Worm (Caenorhabditis elegans) whole organism, L1 larva: ENCODE results near the gene act-1.

Experiments
- C16A3.4 ChIP-seq: fragments of 150-350 bp; optimal IDR thresholded peaks from 2 replicates; lab custom pipeline; 2014; ENCODE audit warnings: missing biosample characterization, missing genetic modification characterization
- C34B4.2 ChIP-seq: sonication (generic microtip); optimal IDR thresholded peaks from 2 replicates; lab custom pipeline; 2017; ENCODE audit warnings: mild to moderate bottlenecking, missing genetic modification characterization, missing compliant biosample characterization
- F16B12.6 ChIP-seq: fragments of 150-350 bp; optimal IDR thresholded peaks from 2 replicates; lab custom pipeline; 2014; ENCODE audit warnings: missing biosample characterization, missing genetic modification characterization
- Y116A8C.19 ChIP-seq: sonication (generic microtip); optimal IDR thresholded peaks from 2 replicates; lab custom pipeline; 2016; ENCODE audit warnings: missing compliant biosample characterization, missing genetic modification characterization, borderline replicate concordance
- aly-2 ChIP-seq: fragments of 150-350 bp; optimal IDR thresholded peaks from 2 replicates; lab custom pipeline; 2014; ENCODE audit warnings: missing biosample characterization, missing genetic modification characterization
- ama-1 ChIP-seq: fragments of 150-350 bp; optimal IDR thresholded peaks from 2 replicates; lab custom pipeline; 2014
- blmp-1 ChIP-seq: fragments of 150-350 bp; optimal IDR thresholded peaks from 2 replicates; lab custom pipeline; 2014; ENCODE audit warnings: missing biosample characterization, missing genetic modification characterization
- ceh-63 ChIP-seq: fragments of 200-800 bp; sonication (Bioruptor generic); optimal IDR thresholded peaks from 2 replicates; lab custom pipeline; 2018; ENCODE audit warnings: mild to moderate bottlenecking, missing genetic modification characterization, missing compliant biosample characterization
- ceh-8 ChIP-seq: fragments of 200-800 bp; sonication (Bioruptor generic); optimal IDR thresholded peaks from 2 replicates; lab custom pipeline; 2018; ENCODE audit warnings: mild to moderate bottlenecking, missing genetic modification characterization, moderate library complexity, missing compliant biosample characterization
- ceh-88 ChIP-seq: fragments of 200-800 bp; sonication (Bioruptor generic); IDR thresholded peaks from 2 replicates; pipeline ENCODE4 v1.3.6; 2022; ENCODE audit warnings: missing genetic modification characterization, missing compliant biosample characterization
- ceh-90 ChIP-seq: sonication (generic microtip); optimal IDR thresholded peaks from 2 replicates; lab custom pipeline; 2016; ENCODE audit warnings: missing genetic modification characterization, missing compliant biosample characterization
- dpl-1 ChIP-seq, 3 experiments: fragments of 150-350 bp in 2 of 3; sonication (generic microtip) in 1 of 3; optimal IDR thresholded peaks; 2 replicates each; lab custom pipeline; 2014 to 2017; ENCODE audit warnings: missing biosample characterization in 3 of 3, missing genetic modification characterization in 3 of 3, missing genetic modification reagents in 3 of 3
- dsc-1 ChIP-seq: sonication (generic microtip); optimal IDR thresholded peaks from 2 replicates; lab custom pipeline; 2016; ENCODE audit warnings: mild to moderate bottlenecking, missing genetic modification characterization, missing compliant biosample characterization
- efl-1 ChIP-seq, 4 experiments: fragments of 150-350 bp; optimal IDR thresholded peaks in 3 of 4; peaks in 1 of 4; 1 replicate in 1 of 4; 2 replicates in 3 of 4; lab custom pipeline; 2014; ENCODE audit warnings: missing biosample characterization in 2 of 4, missing genetic modification characterization in 2 of 4, missing genetic modification reagents in 2 of 4
- efl-3 ChIP-seq: fragments of 200-800 bp; sonication (Bioruptor generic); optimal IDR thresholded peaks from 2 replicates; lab custom pipeline; 2018; ENCODE audit warnings: mild to moderate bottlenecking, missing genetic modification characterization, missing compliant biosample characterization
- egl-13 ChIP-seq: sonication (generic microtip); optimal IDR thresholded peaks from 2 replicates; lab custom pipeline; 2016; ENCODE audit warnings: missing genotype, missing genetic modification reagents, missing genetic modification characterization, missing compliant biosample characterization
- elt-2 ChIP-seq: sonication (generic microtip); optimal IDR thresholded peaks from 2 replicates; lab custom pipeline; 2016; ENCODE audit warnings: missing genetic modification characterization, mild to moderate bottlenecking, inconsistent platforms, missing compliant biosample characterization, missing genetic modification reagents
- ets-5 ChIP-seq: fragments of 200-800 bp; sonication (Bioruptor generic); IDR thresholded peaks from 2 replicates; pipeline ENCODE4 v1.3.6; 2022; ENCODE audit warnings: missing genetic modification characterization, missing compliant biosample characterization
- fkh-10 ChIP-seq: sonication (generic microtip); optimal IDR thresholded peaks from 2 replicates; lab custom pipeline; 2017; ENCODE audit warnings: missing biosample characterization, missing genetic modification reagents, missing genetic modification characterization
- fos-1 ChIP-seq: fragments of 150-350 bp; optimal IDR thresholded peaks from 2 replicates; lab custom pipeline; 2014; ENCODE audit warnings: missing biosample characterization, missing genetic modification characterization
- hpl-2 ChIP-seq: fragments of 150-350 bp; optimal IDR thresholded peaks from 2 replicates; lab custom pipeline; 2014; ENCODE audit warnings: missing biosample characterization, missing genetic modification reagents, missing genetic modification characterization
- isw-1 ChIP-seq: fragments of 200-800 bp; sonication (Bioruptor generic); IDR thresholded peaks from 2 replicates; pipeline ENCODE4 v1.3.6; 2022; ENCODE audit warnings: missing genetic modification characterization, missing compliant biosample characterization
- jun-1 ChIP-seq: fragments of 150-350 bp; optimal IDR thresholded peaks from 2 replicates; lab custom pipeline; 2014; ENCODE audit warnings: missing biosample characterization, missing genetic modification reagents, missing genetic modification characterization
- lin-13 ChIP-seq: fragments of 150-350 bp; optimal IDR thresholded peaks from 2 replicates; lab custom pipeline; 2014; ENCODE audit warnings: missing biosample characterization, missing genetic modification reagents, missing genetic modification characterization
- lsy-2 ChIP-seq, 2 experiments: fragments of 150-350 bp; optimal IDR thresholded peaks; 2 replicates each; lab custom pipeline; 2014; ENCODE audit warnings: missing biosample characterization in 2 of 2, missing genetic modification characterization in 2 of 2
- mdl-1 ChIP-seq, 2 experiments: fragments of 150-350 bp; optimal IDR thresholded peaks; 2 replicates each; lab custom pipeline; 2014 to 2017; ENCODE audit warnings: missing biosample characterization in 2 of 2, missing genetic modification characterization in 2 of 2, inconsistent platforms in 1 of 2
- mep-1 ChIP-seq: fragments of 150-350 bp; optimal IDR thresholded peaks from 2 replicates; lab custom pipeline; 2014; ENCODE audit warnings: missing biosample characterization, missing genetic modification characterization
- nhr-12 ChIP-seq: sonication (generic microtip); optimal IDR thresholded peaks from 2 replicates; lab custom pipeline; 2017; ENCODE audit warnings: missing biosample characterization, missing genetic modification characterization
- nhr-19 ChIP-seq: fragments of 200-800 bp; sonication (Bioruptor generic); conservative IDR thresholded peaks from 2 replicates; pipeline ENCODE4 v1.3.6; 2022; ENCODE audit warnings: missing genetic modification characterization, missing compliant biosample characterization
- nhr-28 ChIP-seq: fragments of 150-350 bp; optimal IDR thresholded peaks from 2 replicates; lab custom pipeline; 2014; ENCODE audit warnings: missing biosample characterization, missing genetic modification characterization
- nhr-47 ChIP-seq: sonication (generic microtip); optimal IDR thresholded peaks from 2 replicates; lab custom pipeline; 2016; ENCODE audit warnings: mild to moderate bottlenecking, missing genetic modification characterization, moderate library complexity, missing compliant biosample characterization
- nhr-85 ChIP-seq: sonication (generic microtip); peaks from one replicate; lab custom pipeline; 2016; ENCODE audit warnings: missing genetic modification characterization, inconsistent platforms, missing compliant biosample characterization
- nhr-90 ChIP-seq: sonication (generic microtip); optimal IDR thresholded peaks from 2 replicates; lab custom pipeline; 2016; ENCODE audit warnings: mild to moderate bottlenecking, missing genetic modification characterization, missing compliant biosample characterization; ENCODE audit not compliant: poor library complexity
- pag-3 ChIP-seq: sonication (generic microtip); optimal IDR thresholded peaks from 2 replicates; lab custom pipeline; 2017; ENCODE audit warnings: missing genetic modification characterization, mild to moderate bottlenecking, missing compliant biosample characterization, antibody characterized with exemption, borderline replicate concordance; ENCODE audit not compliant: insufficient read depth
- pax-3 ChIP-seq: fragments of 200-800 bp; sonication (Bioruptor generic); optimal IDR thresholded peaks from 2 replicates; lab custom pipeline; 2018; ENCODE audit warnings: mild to moderate bottlenecking, missing genetic modification characterization, moderate library complexity, missing compliant biosample characterization
- pqm-1 ChIP-seq: sonication (generic microtip); optimal IDR thresholded peaks from 3 replicates; lab custom pipeline; 2017; ENCODE audit warnings: missing biosample characterization, missing genetic modification characterization
- rnt-1 ChIP-seq: sonication (generic microtip); optimal IDR thresholded peaks from 2 replicates; lab custom pipeline; 2016; ENCODE audit warnings: mild to moderate bottlenecking, missing genetic modification characterization, moderate library complexity, missing compliant biosample characterization
- skn-1 ChIP-seq: fragments of 150-350 bp; optimal IDR thresholded peaks from 2 replicates; lab custom pipeline; 2014; ENCODE audit warnings: missing biosample characterization, missing genetic modification characterization
- snu-23 ChIP-seq: sonication (generic microtip); optimal IDR thresholded peaks from 2 replicates; lab custom pipeline; 2016; ENCODE audit warnings: missing genetic modification characterization, missing compliant biosample characterization
- sox-4 ChIP-seq: sonication (generic microtip); optimal IDR thresholded peaks from 2 replicates; lab custom pipeline; 2016; ENCODE audit warnings: missing genetic modification characterization, missing compliant biosample characterization
- sup-37 ChIP-seq: fragments of 200-800 bp; sonication (Bioruptor generic); optimal IDR thresholded peaks from 2 replicates; lab custom pipeline; 2018; ENCODE audit warnings: mild to moderate bottlenecking, missing genetic modification characterization, missing compliant biosample characterization
- swsn-7 ChIP-seq: sonication (generic microtip); optimal IDR thresholded peaks from 2 replicates; lab custom pipeline; 2016; ENCODE audit warnings: missing genetic modification characterization, missing compliant biosample characterization
- unc-98 ChIP-seq: fragments of 200-800 bp; sonication (Bioruptor generic); IDR thresholded peaks from 2 replicates; pipeline ENCODE4 v1.3.6; 2022; ENCODE audit warnings: missing genetic modification characterization, missing compliant biosample characterization
- vab-15 ChIP-seq: sonication (generic microtip); optimal IDR thresholded peaks from 2 replicates; lab custom pipeline; 2017; ENCODE audit warnings: missing genotype, mild to moderate bottlenecking, missing genetic modification characterization, missing compliant biosample characterization
- xbp-1 ChIP-seq: sonication (generic microtip); optimal IDR thresholded peaks from 2 replicates; lab custom pipeline; 2016; ENCODE audit warnings: missing genetic modification characterization, missing compliant biosample characterization
- zag-1 ChIP-seq: fragments of 150-350 bp; optimal IDR thresholded peaks from 2 replicates; lab custom pipeline; 2014; ENCODE audit warnings: missing biosample characterization, missing genetic modification characterization
- ztf-11 ChIP-seq, 2 experiments: sonication (generic microtip); optimal IDR thresholded peaks; 2 replicates each; lab custom pipeline; 2016 to 2017; ENCODE audit warnings: missing genetic modification characterization in 2 of 2, missing biosample characterization in 1 of 2, missing compliant biosample characterization in 1 of 2
- ztf-4 ChIP-seq: fragments of 150-350 bp; optimal IDR thresholded peaks from 2 replicates; lab custom pipeline; 2014; ENCODE audit warnings: missing biosample characterization, missing genetic modification characterization

Gene act-1

ce11 chrV:11076403-11076802 lies 4.4 kb upstream of the act-1 start (continued):
- TF ChIP-seq zag-1 (tag; lab: Kevin White, UChicago) = no peak
- TF ChIP-seq nhr-12 = no peak
- TF ChIP-seq vab-15 (tag; lab: Kevin White, UChicago) = no peak
- no peak for TF ChIP-seq pag-3 (tag; lab: Kevin White, UChicago)
- TF ChIP-seq jun-1 (tag; lab: Kevin White, UChicago) = no peak
- no peak for TF ChIP-seq ceh-63 (GFP tag; lab: Kevin White, UChicago)
- no peak for TF ChIP-seq mep-1 (tag; lab: Kevin White, UChicago)
- TF ChIP-seq efl-1 (optimal IDR thresholded peaks at IDR 0.05; lab: Kevin White, UChicago) = no peak
- peak in 1 of 2 experiments; percentile 76 for TF ChIP-seq efl-1 (GFP tag; optimal IDR thresholded peaks at IDR 0.05 in 1 of 2; lab: Kevin White, UChicago)
- no peak for TF ChIP-seq sup-37 (GFP tag; lab: Kevin White, UChicago)
- no peak for TF ChIP-seq ets-5
- peak in 1 of 3 experiments; percentile 3 for TF ChIP-seq dpl-1 (GFP tag; optimal IDR thresholded peaks at IDR 0.05; lab: Kevin White, UChicago)
- TF ChIP-seq, all 84 proteins: peak for 14

- TF ChIP-seq nhr-85 (tag; lab: Kevin White, UChicago) = peak; percentile 87
- no peak for TF ChIP-seq Y116A8C.19 (tag; lab: Kevin White, UChicago)
- TF ChIP-seq dpl-1 (GFP tag; optimal IDR thresholded peaks at IDR 0.05; lab: Kevin White, UChicago) = peak; percentile 89 to 93 (median 93)
- TF ChIP-seq rnt-1 (tag; lab: Kevin White, UChicago) = peak; percentile 18
- TF ChIP-seq dsc-1 (tag; lab: Kevin White, UChicago) = no peak
- no peak for TF ChIP-seq ceh-63 (GFP tag; lab: Kevin White, UChicago)
- TF ChIP-seq lsy-2 (tag; optimal IDR thresholded peaks at IDR 0.05; lab: Kevin White, UChicago) = peak; percentile 61 to 74
- no peak for TF ChIP-seq pag-3 (tag; lab: Kevin White, UChicago)
- peak; percentile 73 for TF ChIP-seq nhr-47 (tag; lab: Kevin White, UChicago)
- TF ChIP-seq mep-1 (tag; lab: Kevin White, UChicago) = peak; percentile 75
- no peak for TF ChIP-seq nhr-12
- TF ChIP-seq ama-1 (lab: Kevin White, UChicago) = no peak
- TF ChIP-seq efl-3 (GFP tag; lab: Kevin White, UChicago) = no peak
- TF ChIP-seq sox-4 (tag; lab: Kevin White, UChicago) = no peak
- TF ChIP-seq nhr-90 (tag; lab: Kevin White, UChicago) = peak; percentile 62
- no peak for TF ChIP-seq pqm-1 (tag; lab: Kevin White, UChicago)
- TF ChIP-seq nhr-19 (GFP tag; lab: Robert Waterston, UW) = peak; percentile 61
- peak; percentile 63 for TF ChIP-seq skn-1 (tag; lab: Kevin White, UChicago)
- TF ChIP-seq unc-98 (GFP tag; lab: Robert Waterston, UW) = no peak
- TF ChIP-seq snu-23 = peak; percentile 92
- no peak for TF ChIP-seq ceh-8
- TF ChIP-seq lin-13 (GFP tag; lab: Kevin White, UChicago) = peak; percentile 77
- no peak for TF ChIP-seq ceh-90 (tag; lab: Kevin White, UChicago)
- TF ChIP-seq ceh-88 (GFP tag; lab: Robert Waterston, UW) = no peak; the same call in 1 of the 2 replicates
- no peak for TF ChIP-seq ztf-11 (tag; optimal IDR thresholded peaks at IDR 0.05; lab: Kevin White, UChicago)
- no peak for TF ChIP-seq vab-15 (tag; lab: Kevin White, UChicago)
- TF ChIP-seq mdl-1 (tag; optimal IDR thresholded peaks at IDR 0.05; lab: Kevin White, UChicago) = peak in 1 of 2 experiments; percentile 64
- no peak for TF ChIP-seq egl-13 (tag; lab: Kevin White, UChicago)
- peak; percentile 13 for TF ChIP-seq F16B12.6 (tag; lab: Kevin White, UChicago)
- peak; percentile 47 for TF ChIP-seq fkh-10 (GFP tag; lab: Kevin White, UChicago)
- no peak for TF ChIP-seq hpl-2 (GFP tag; lab: Kevin White, UChicago)
- TF ChIP-seq jun-1 (tag; lab: Kevin White, UChicago) = peak; percentile 85
- no peak for TF ChIP-seq ets-5
- TF ChIP-seq ztf-4 = peak; percentile 31
- no peak for TF ChIP-seq aly-2
- peak; percentile 66 for TF ChIP-seq C16A3.4 (tag; lab: Kevin White, UChicago)
- peak; percentile 90 for TF ChIP-seq fos-1
- peak; percentile 28 for TF ChIP-seq blmp-1
- TF ChIP-seq xbp-1 (tag; lab: Kevin White, UChicago) = peak; percentile 69
- no peak for TF ChIP-seq nhr-28 (tag; lab: Kevin White, UChicago)
- TF ChIP-seq pax-3 = peak; percentile 7
- TF ChIP-seq elt-2 (tag; lab: Kevin White, UChicago) = peak; percentile 75
- TF ChIP-seq C34B4.2 (tag; lab: Kevin White, UChicago) = no peak
- peak; percentile 75 for TF ChIP-seq swsn-7 (tag; lab: Kevin White, UChicago)
- TF ChIP-seq isw-1 = peak; percentile 51
Measured at ce11 chrV:11078104-11078724, 2.6 kb upstream of the act-1 start, which contains the start of gene act-2. Gene act-2, minus strand, starts transcription at chrV:11078154.
